Worm (Caenorhabditis elegans) whole organism, midembryonic: ENCODE results near the gene C09B8.4.
A peak's percentile ranks its signal among the peaks of the same experiment; 100 is the strongest.

ENCODE experiments used
- T22C8.4 ChIP-seq: fragments of 200-800 bp; sonication (Bioruptor generic); IDR thresholded peaks from 2 replicates; pipeline ENCODE4 v1.3.6; 2022; ENCODE audit warnings: missing genetic modification characterization, missing compliant biosample characterization
- cog-1 ChIP-seq: sonication (generic microtip); optimal IDR thresholded peaks from 2 replicates; lab custom pipeline; 2016; ENCODE audit warnings: missing genetic modification characterization, missing compliant biosample characterization
- flt-1 ChIP-seq: fragments of 200-800 bp; sonication (Bioruptor generic); IDR thresholded peaks from 2 replicates; pipeline ENCODE4 v1.3.6; 2022; ENCODE audit warnings: missing genetic modification characterization, missing compliant biosample characterization
- klf-2 ChIP-seq: fragments of 200-800 bp; sonication (Bioruptor generic); conservative IDR thresholded peaks from 2 replicates; pipeline ENCODE4 v1.3.6; 2022; ENCODE audit warnings: missing genetic modification reagents, missing genetic modification characterization, missing compliant biosample characterization
- med-1 ChIP-seq: sonication (generic microtip); optimal IDR thresholded peaks from 2 replicates; lab custom pipeline; 2017; ENCODE audit warnings: missing genetic modification characterization, mild to moderate bottlenecking, missing compliant biosample characterization, antibody characterized with exemption, missing genetic modification reagents; ENCODE audit not compliant: insufficient read depth
- ref-1 ChIP-seq: fragments of 200-800 bp; sonication (Bioruptor generic); conservative IDR thresholded peaks from 2 replicates; pipeline ENCODE4 v1.3.6; 2022; ENCODE audit warnings: missing genetic modification reagents, missing genetic modification characterization, missing compliant biosample characterization
- tab-1 ChIP-seq: fragments of 200-800 bp; sonication (Bioruptor generic); IDR thresholded peaks from 2 replicates; pipeline ENCODE4 v1.3.6; 2022; ENCODE audit warnings: missing genetic modification characterization, missing compliant biosample characterization
- ztf-23 ChIP-seq: fragments of 200-800 bp; sonication (Bioruptor generic); IDR thresholded peaks from 2 replicates; pipeline ENCODE4 v1.3.6; 2022; ENCODE audit warnings: missing genetic modification reagents, missing genetic modification characterization, missing compliant biosample characterization
- ztf-29 ChIP-seq: fragments of 200-800 bp; sonication (Bioruptor generic); IDR thresholded peaks from 2 replicates; pipeline ENCODE4 v1.3.6; 2022; ENCODE audit warnings: missing genetic modification reagents, missing genetic modification characterization, missing compliant biosample characterization

C09B8.4 gene

DNA sequence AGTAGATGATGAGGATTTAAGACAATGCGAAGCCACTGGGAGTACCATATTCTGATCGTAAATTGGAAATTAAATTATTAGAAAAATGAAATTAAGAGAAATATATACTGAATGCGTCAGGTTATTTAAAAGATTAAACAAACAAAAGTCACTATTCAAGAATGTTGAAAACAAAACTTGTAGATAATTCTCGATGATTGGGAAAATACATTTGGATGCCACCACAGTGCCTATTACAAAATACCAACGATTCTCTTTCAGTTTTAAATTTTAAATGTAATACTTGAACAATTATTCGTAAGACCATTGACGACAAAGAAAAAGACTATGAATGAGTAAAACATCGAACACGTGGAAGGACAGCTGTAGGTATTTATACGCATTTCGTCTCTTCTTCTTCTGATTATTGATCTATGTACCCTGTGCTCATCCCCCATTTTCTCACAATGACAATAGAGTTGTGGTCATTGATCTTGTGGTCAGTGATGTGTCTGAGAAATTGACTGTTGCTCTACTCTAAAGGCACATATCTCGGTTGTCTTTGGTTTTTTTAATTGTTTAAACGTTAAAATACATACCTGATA is at the start of gene C09B8.4:
TSS of gene C09B8.4 (minus strand) at position 51 of the 584 bp plus-strand sequence.
- TF ChIP-seq tab-1 (GFP tag; lab: Robert Waterston, UW) (no peak), cog-1 (no peak), klf-2 (GFP tag; lab: Robert Waterston, UW) (no peak), T22C8.4 (no peak), flt-1 (GFP tag; lab: Robert Waterston, UW) (no peak), ztf-29 (GFP tag; lab: Robert Waterston, UW) (no peak), med-1 (no peak), ref-1 (no peak)

DNA sequence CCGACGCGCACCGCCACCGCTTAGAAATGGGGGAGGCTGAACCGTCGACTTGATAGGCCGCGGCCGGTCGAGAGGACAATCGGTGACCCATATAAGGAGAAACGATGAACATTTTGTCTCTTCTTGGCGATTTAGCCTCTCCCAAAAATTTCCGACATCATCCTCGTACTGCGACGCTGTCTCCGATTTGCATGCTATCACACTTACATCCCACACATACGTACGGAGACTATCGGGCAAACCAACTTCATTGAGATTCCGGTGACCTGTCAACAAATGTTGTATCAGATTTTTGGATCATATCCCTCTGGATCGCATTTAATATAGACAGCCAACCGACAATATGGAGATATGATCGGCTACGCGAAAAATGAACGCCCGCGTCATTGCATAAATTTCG is 46.9 kb upstream of the C09B8.4 start:
- TF ChIP-seq cog-1 (peak; percentile 18), ztf-29 (GFP tag; lab: Robert Waterston, UW) (no peak)

DNA sequence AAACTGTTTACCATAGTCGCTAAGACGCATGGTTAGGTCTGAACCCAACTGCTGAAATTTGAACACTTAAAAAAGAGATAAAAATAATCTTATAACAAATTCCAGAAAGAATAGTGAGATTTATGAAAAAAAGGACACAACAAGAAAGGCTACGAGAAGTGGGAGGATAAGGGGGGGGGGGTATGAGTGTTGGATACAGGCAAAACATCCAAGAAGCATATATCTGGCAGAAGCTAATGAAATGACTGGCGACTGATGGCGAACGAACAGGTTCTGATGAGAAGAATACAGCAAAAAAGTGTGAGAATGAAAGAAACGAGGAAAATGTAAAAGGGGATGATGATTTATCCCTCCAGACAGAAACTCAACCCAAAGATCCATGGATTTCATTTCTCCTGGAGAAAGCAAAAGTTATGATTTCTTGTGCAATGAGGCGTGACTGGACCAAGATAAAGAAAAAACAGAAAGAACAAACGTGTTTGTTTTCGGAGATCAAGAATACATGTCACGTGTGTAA is 46.3 kb upstream of the C09B8.4 start, which contains the start of gene ptr-4:
TSS of gene ptr-4 (minus strand) at position 51 of the 517 bp plus-strand sequence.
- TF ChIP-seq T22C8.4 (no peak), cog-1 (no peak), tab-1 (GFP tag; lab: Robert Waterston, UW) (no peak), ref-1 (no peak), ztf-29 (GFP tag; lab: Robert Waterston, UW) (no peak), med-1 (no peak)

DNA sequence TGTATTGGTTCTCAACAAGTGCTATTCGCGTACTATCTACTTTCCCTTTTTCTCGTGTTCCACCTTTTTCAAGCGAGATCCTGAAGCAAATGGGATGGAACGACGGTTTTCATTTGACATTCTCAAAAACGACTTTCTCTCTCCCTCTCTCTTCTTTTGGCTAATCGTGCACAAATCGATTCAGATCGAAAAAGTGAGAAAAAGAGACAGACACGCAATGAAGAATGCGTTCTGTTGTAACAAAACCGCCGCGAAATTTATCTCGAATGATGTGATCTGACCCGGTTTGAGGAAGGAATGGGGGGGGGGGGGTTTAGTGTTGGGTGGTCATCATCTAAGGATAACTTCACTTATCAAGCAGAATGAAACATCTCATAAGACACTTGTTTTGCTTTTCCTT is 44.6 kb upstream of the C09B8.4 start:
- TF ChIP-seq tab-1 (GFP tag; lab: Robert Waterston, UW) (no peak), ztf-29 (GFP tag; lab: Robert Waterston, UW) (no peak), ref-1 (no peak), klf-2 (GFP tag; lab: Robert Waterston, UW) (no peak), cog-1 (no peak), ztf-23 (no peak), flt-1 (GFP tag; lab: Robert Waterston, UW) (no peak), med-1 (no peak), T22C8.4 (no peak)

DNA sequence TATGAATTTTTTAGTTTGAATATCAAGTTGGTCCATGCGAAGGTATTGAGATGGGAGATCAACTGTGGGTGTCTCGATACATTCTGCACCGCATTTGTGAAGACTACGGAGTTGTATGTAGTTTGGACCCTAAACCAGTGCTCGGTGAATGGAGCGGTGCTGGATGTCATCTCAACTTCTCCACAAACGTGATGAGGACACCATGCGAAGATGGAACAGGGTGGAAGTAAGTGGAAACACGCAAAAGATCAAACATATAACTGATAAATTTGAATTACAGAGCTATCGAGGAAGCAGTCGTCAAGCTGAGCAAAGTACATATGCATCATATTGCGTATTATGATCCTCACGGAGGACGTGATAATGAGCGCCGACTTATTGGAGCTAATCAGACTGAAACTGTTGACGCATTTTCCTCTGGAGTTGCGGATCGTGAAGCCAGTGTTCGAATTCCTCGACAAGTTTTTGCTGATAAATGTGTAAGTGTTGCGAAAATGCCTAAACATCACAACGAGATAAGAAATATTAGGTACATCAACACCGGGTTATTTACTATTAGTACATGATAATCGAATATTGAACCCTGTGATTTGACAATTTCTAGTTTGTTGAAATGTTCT is 39.5 kb upstream of the C09B8.4 start:
- TF ChIP-seq T22C8.4 (no peak), ref-1 (no peak), ztf-23 (no peak), med-1 (no peak), tab-1 (GFP tag; lab: Robert Waterston, UW) (no peak), ztf-29 (GFP tag; lab: Robert Waterston, UW) (no peak), cog-1 (no peak), klf-2 (GFP tag; lab: Robert Waterston, UW) (no peak), flt-1 (GFP tag; lab: Robert Waterston, UW) (no peak)

DNA sequence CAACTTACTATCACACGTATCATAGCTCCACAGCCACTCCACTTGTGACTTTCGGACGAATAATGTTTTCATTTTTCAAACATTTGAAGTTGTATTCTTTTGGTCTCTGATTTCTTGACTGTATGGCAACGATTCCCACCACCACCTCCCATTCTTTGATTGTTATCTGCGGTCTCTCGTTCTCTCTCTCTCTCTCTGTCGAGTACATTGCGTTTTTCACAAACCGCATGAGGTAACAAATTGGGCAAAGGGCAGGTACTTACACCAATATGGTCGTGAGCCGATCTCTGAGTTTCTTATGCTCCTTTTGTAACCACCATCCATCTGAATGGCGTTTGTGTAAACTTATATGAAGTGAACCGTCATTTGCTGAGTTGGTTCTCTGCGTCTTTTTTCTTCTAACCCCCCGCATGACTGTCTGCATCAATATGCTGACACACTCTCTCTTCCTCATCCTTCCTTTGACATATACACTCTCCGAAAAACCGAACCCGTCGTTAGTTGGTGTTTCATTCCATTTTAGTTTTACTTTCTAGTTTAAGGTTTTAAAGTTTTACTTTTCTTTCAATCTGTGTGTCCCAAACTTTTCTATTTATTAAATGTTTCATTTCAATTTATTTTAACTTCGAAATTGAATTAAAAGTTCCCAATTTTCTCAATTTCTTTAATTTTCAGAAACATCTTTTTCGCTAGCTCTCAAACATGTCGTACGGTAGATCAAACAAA is 38.0 kb upstream of the C09B8.4 start, which contains the start of gene gln-1:
TSS of gene gln-1 (plus strand) at position 676 of the 726 bp plus-strand sequence.
- no peak for TF ChIP-seq flt-1 (GFP tag; lab: Robert Waterston, UW)
- no peak for TF ChIP-seq ref-1
- TF ChIP-seq T22C8.4, result no peak
- TF ChIP-seq ztf-23, result 0 out of 2 replicates have a peak, but pooled peaks have one; percentile 18

DNA sequence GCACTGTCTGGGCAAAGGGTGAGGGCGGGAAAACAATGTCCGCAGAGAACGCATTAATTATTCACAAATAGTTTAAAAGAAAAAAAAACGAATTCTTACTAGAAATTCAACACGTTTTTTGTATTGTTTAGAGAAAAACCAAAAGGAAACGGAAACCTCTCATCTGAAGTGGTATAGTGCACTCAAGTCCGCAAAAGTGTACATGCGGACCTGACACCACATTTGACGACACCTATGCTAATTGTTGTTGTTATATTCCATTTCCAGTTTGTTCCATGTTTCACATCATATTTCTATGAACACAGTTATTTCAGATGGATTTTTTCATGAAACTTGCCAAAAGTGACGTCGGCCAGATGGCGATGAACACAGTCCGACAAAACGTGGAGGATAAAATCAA is 33.0 kb upstream of the C09B8.4 start, which contains the start of gene C45B2.6:
TSS of gene C45B2.6 (plus strand) at position 136 of the 400 bp plus-strand sequence.
- TF ChIP-seq ztf-29 (GFP tag; lab: Robert Waterston, UW), result no peak
- TF ChIP-seq ztf-23, result no peak
- no peak for TF ChIP-seq tab-1 (GFP tag; lab: Robert Waterston, UW)
- no peak for TF ChIP-seq cog-1
- no peak for TF ChIP-seq flt-1 (GFP tag; lab: Robert Waterston, UW)
- no peak for TF ChIP-seq klf-2 (GFP tag; lab: Robert Waterston, UW)
- TF ChIP-seq med-1, result no peak
- no peak for TF ChIP-seq T22C8.4
- TF ChIP-seq ref-1, result no peak

DNA sequence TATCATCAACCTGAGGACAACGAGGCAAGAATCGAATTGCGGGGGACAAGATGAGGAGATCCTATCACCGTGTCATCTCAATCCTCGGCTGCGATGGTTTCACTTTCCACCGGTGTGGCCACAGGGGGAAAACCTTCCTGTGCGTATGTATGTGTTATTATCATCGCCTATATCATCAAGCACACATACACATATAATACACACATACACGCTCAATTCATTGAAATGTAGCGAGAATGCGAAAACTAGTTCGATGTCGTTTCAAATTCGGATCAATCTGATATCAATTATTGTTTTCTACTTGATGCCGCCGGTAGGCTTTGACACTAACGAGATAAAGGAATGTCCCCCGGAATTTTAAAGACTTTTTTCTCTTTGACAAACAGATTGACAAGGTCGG is 31.1 kb upstream of the C09B8.4 start:
- TF ChIP-seq ztf-29 (GFP tag; lab: Robert Waterston, UW) (no peak), T22C8.4 (no peak), ztf-23 (no peak), klf-2 (GFP tag; lab: Robert Waterston, UW) (no peak), med-1 (no peak), tab-1 (GFP tag; lab: Robert Waterston, UW) (no peak), flt-1 (GFP tag; lab: Robert Waterston, UW) (no peak), ref-1 (no peak), cog-1 (no peak)

DNA sequence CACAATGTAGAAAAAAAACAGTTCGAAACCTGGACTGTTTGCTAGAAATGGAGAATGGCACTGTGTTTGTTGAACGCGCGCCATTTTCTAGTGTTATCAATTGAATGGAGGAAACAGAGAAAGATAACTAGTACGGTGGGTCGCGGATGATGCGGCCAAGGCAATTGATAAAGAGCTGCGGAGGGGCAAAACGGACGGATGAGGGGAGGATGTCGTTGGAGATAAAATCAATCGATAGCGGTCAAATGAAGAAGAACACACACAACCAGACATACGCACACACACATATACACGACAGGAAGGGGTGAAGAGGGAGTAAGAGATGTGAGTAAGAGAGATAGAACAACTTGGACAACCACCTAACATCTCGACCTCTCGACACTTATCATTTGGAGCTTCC is 30.3 kb upstream of the C09B8.4 start:
- 0 out of 2 replicates have a peak, but pooled peaks have one; percentile 19 for TF ChIP-seq flt-1 (GFP tag; lab: Robert Waterston, UW)
- peak; percentile 63 for TF ChIP-seq T22C8.4
- no peak for TF ChIP-seq tab-1 (GFP tag; lab: Robert Waterston, UW)

DNA sequence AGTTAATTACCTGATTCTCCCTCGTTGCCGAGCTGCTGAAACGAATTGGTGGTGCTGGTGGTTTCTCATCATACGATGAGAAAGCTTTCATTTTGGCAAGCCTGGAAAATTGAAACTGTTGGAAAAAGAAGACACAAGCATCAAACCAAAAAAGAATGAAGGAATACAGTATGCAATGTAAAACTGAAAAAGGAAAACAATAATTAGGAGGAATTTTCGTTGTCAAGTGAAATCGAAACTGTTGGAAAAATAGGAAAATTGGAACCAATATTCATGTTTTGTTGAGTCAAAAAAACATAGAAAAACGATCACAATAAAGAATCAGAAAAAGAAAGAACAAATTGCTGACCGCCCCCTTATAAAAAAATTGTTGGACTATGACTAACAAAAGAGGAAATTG is 28.8 kb upstream of the C09B8.4 start, which contains the start of gene pak-1:
TSS of gene pak-1 (minus strand) at position 101 of the 400 bp plus-strand sequence.
- TF ChIP-seq ztf-29 (GFP tag; lab: Robert Waterston, UW), result no peak
